Fruit fly (Drosophila melanogaster) whole organism, embryonic: ENCODE data around the gene CG32488.
A peak's percentile ranks its signal among the peaks of the same experiment; 100 is the strongest.

Source experiments
- CG10543 ChIP-seq: fragments of 200-800 bp; sonication (Bioruptor generic); optimal IDR thresholded peaks from 3 replicates; lab custom pipeline; 2017; ENCODE audit warnings: missing biosample characterization, mild to moderate bottlenecking, missing genetic modification characterization, moderate library complexity
- CG11504 ChIP-seq: fragments of 200-800 bp; sonication (Bioruptor generic); optimal IDR thresholded peaks from 3 replicates; lab custom pipeline; 2019; ENCODE audit warnings: missing biosample characterization, mild to moderate bottlenecking, missing genetic modification characterization, moderate library complexity
- CG12659 ChIP-seq: fragments of 200-800 bp; sonication (Bioruptor generic); optimal IDR thresholded peaks from 3 replicates; lab custom pipeline; 2017; ENCODE audit warnings: mild to moderate bottlenecking, missing biosample characterization, missing genetic modification reagents, missing genetic modification characterization
- CG13287 ChIP-seq: fragments of 200-800 bp; sonication (Bioruptor generic); IDR thresholded peaks from 2 replicates; pipeline ENCODE4 v1.3.6; 2022; ENCODE audit warnings: missing biosample characterization, missing genetic modification characterization; ENCODE audit not compliant: partially characterized antibody
- CG15479 ChIP-seq: fragments of 200-800 bp; sonication (Bioruptor generic); optimal IDR thresholded peaks from 3 replicates; lab custom pipeline; 2019; ENCODE audit warnings: missing biosample characterization, mild to moderate bottlenecking, missing genetic modification characterization, moderate library complexity
- CG17829 ChIP-seq: fragments of 200-800 bp; optimal IDR thresholded peaks from 2 replicates; lab custom pipeline; 2019; ENCODE audit warnings: missing biosample characterization, mild to moderate bottlenecking, missing genetic modification characterization, moderate library complexity
- CG18599 ChIP-seq: fragments of 200-800 bp; sonication (Bioruptor generic); optimal IDR thresholded peaks from 3 replicates; lab custom pipeline; 2017; ENCODE audit warnings: missing biosample characterization, missing genetic modification characterization, mild to moderate bottlenecking, moderate library complexity, missing genetic modification reagents
- CG18764 ChIP-seq: fragments of 200-800 bp; sonication (Bioruptor generic); optimal IDR thresholded peaks from 3 replicates; lab custom pipeline; 2016; ENCODE audit warnings: missing biosample characterization, missing genetic modification characterization
- CG2120 ChIP-seq: fragments of 200-800 bp; sonication (Bioruptor generic); optimal IDR thresholded peaks from 3 replicates; lab custom pipeline; 2016; ENCODE audit warnings: missing biosample characterization, missing genetic modification characterization
- CG3726 ChIP-seq: fragments of 200-800 bp; sonication (Bioruptor generic); IDR thresholded peaks from 3 replicates; pipeline ENCODE4, ENCODE4 v1.3.6; 2022; ENCODE audit warnings: missing biosample characterization, missing genetic modification characterization
- CG3838 ChIP-seq: fragments of 200-800 bp; sonication (Bioruptor generic); optimal IDR thresholded peaks from 3 replicates; lab custom pipeline; 2016; ENCODE audit warnings: missing biosample characterization, missing genetic modification characterization
- CG7271 ChIP-seq: fragments of 200-800 bp; sonication (Bioruptor generic); optimal IDR thresholded peaks from 2 replicates; lab custom pipeline; 2018; ENCODE audit warnings: missing biosample characterization, mild to moderate bottlenecking, missing genetic modification characterization, moderate library complexity
- CG7357 ChIP-seq: fragments of 200-800 bp; sonication (Bioruptor generic); IDR thresholded peaks from 3 replicates; pipeline ENCODE4 v1.3.6; 2022; ENCODE audit warnings: missing biosample characterization, missing genetic modification characterization
- CG8089 ChIP-seq: fragments of 200-800 bp; sonication (Bioruptor generic); optimal IDR thresholded peaks from 3 replicates; lab custom pipeline; 2016; ENCODE audit warnings: missing biosample characterization, missing genetic modification characterization
- CG8281 ChIP-seq: fragments of 200-800 bp; sonication (Bioruptor generic); optimal IDR thresholded peaks from 2 replicates; lab custom pipeline; 2018; ENCODE audit warnings: missing biosample characterization, mild to moderate bottlenecking, missing genetic modification characterization, moderate library complexity
- CG8924 ChIP-seq: fragments of 200-800 bp; optimal IDR thresholded peaks from 3 replicates; lab custom pipeline; 2019; ENCODE audit warnings: missing biosample characterization, mild to moderate bottlenecking, missing genetic modification characterization, moderate library complexity
- CG9817 ChIP-seq: fragments of 200-800 bp; sonication (Bioruptor generic); optimal IDR thresholded peaks from 2 replicates; lab custom pipeline; 2018; ENCODE audit warnings: missing biosample characterization, mild to moderate bottlenecking, missing genetic modification characterization, moderate library complexity
- Deaf1 ChIP-seq: fragments of 200-800 bp; optimal IDR thresholded peaks from 3 replicates; lab custom pipeline; 2019; ENCODE audit warnings: missing biosample characterization, mild to moderate bottlenecking, missing genetic modification characterization, moderate library complexity
- Dip3 ChIP-seq: fragments of 200-800 bp; sonication (Bioruptor generic); optimal IDR thresholded peaks from 3 replicates; lab custom pipeline; 2016; ENCODE audit warnings: missing biosample characterization, missing genetic modification characterization
- Doc2 ChIP-seq: fragments of 200-800 bp; sonication (Bioruptor generic); IDR thresholded peaks from 2 replicates; pipeline ENCODE4 v1.3.6; 2022; ENCODE audit warnings: missing biosample characterization, missing genetic modification characterization
- ERR ChIP-seq: fragments of 200-800 bp; sonication (Bioruptor generic); optimal IDR thresholded peaks from 2 replicates; lab custom pipeline; 2016; ENCODE audit warnings: missing biosample characterization, missing genetic modification characterization
- Elba2 ChIP-seq: fragments of 200-800 bp; sonication (Bioruptor generic); optimal IDR thresholded peaks from 3 replicates; lab custom pipeline; 2016; ENCODE audit warnings: missing biosample characterization, missing genetic modification characterization
- HmgD ChIP-seq: fragments of 200-800 bp; sonication (Bioruptor generic); optimal IDR thresholded peaks from 3 replicates; lab custom pipeline; 2016; ENCODE audit warnings: missing biosample characterization, missing genetic modification characterization
- Jarid2 ChIP-seq: fragments of 200-800 bp; sonication (Bioruptor generic); optimal IDR thresholded peaks from 3 replicates; lab custom pipeline; 2017; ENCODE audit warnings: mild to moderate bottlenecking, missing biosample characterization, missing genetic modification reagents, missing genetic modification characterization
- MESR4 ChIP-seq: fragments of 200-800 bp; sonication (Bioruptor generic); optimal IDR thresholded peaks from 2 replicates; lab custom pipeline; 2018; ENCODE audit warnings: missing biosample characterization, mild to moderate bottlenecking, missing genetic modification characterization, moderate library complexity
- Meics ChIP-seq: fragments of 200-800 bp; sonication (Bioruptor generic); optimal IDR thresholded peaks from 2 replicates; lab custom pipeline; 2017; ENCODE audit warnings: missing biosample characterization, mild to moderate bottlenecking, missing genetic modification characterization
- Mrtf ChIP-seq: fragments of 200-800 bp; sonication (Bioruptor generic); IDR thresholded peaks from 3 replicates; pipeline ENCODE4 v1.3.6; 2022; ENCODE audit warnings: missing biosample characterization, missing genetic modification characterization
- Myb ChIP-seq: fragments of 200-800 bp; sonication (Bioruptor generic); optimal IDR thresholded peaks from 2 replicates; lab custom pipeline; 2016; ENCODE audit warnings: missing biosample characterization, missing genetic modification characterization
- Sry-δ ChIP-seq: fragments of 200-800 bp; sonication (Bioruptor generic); optimal IDR thresholded peaks from 2 replicates; lab custom pipeline; 2016; ENCODE audit warnings: missing biosample characterization, missing genetic modification characterization
- ase ChIP-seq: fragments of 200-800 bp; sonication (Bioruptor generic); IDR thresholded peaks from 3 replicates; pipeline ENCODE4 v1.3.6; 2022; ENCODE audit warnings: missing biosample characterization, missing genetic modification characterization
- bab2 ChIP-seq: fragments of 200-800 bp; sonication (Bioruptor generic); optimal IDR thresholded peaks from 2 replicates; lab custom pipeline; 2016; ENCODE audit warnings: missing biosample characterization, missing genetic modification characterization
- br ChIP-seq: fragments of >200 bp; optimal IDR thresholded peaks from 2 replicates; lab custom pipeline; 2017
- caup ChIP-seq: fragments of 200-800 bp; sonication (Bioruptor generic); optimal IDR thresholded peaks from 3 replicates; lab custom pipeline; 2017; ENCODE audit warnings: missing biosample characterization, mild to moderate bottlenecking, missing genetic modification characterization, moderate library complexity; ENCODE audit not compliant: severe bottlenecking
- chn ChIP-seq: fragments of 200-800 bp; sonication (Bioruptor generic); optimal IDR thresholded peaks from 2 replicates; lab custom pipeline; 2016; ENCODE audit warnings: missing biosample characterization, missing genetic modification characterization
- crp ChIP-seq, 2 experiments: fragments of 200-800 bp; sonication (Bioruptor generic); optimal IDR thresholded peaks; 2 replicates in 1 of 2; 3 replicates in 1 of 2; lab custom pipeline; 2017; ENCODE audit warnings: missing biosample characterization in 2 of 2, missing genetic modification characterization in 2 of 2, mild to moderate bottlenecking in 1 of 2, moderate library complexity in 1 of 2
- dm ChIP-seq: fragments of 200-800 bp; sonication (Bioruptor generic); optimal IDR thresholded peaks from 3 replicates; lab custom pipeline; 2016; ENCODE audit warnings: missing biosample characterization, missing genetic modification characterization
- dmrt99B ChIP-seq: fragments of 200-800 bp; sonication (Bioruptor generic); optimal IDR thresholded peaks from 2 replicates; lab custom pipeline; 2018; ENCODE audit warnings: missing biosample characterization, mild to moderate bottlenecking, missing genetic modification characterization, moderate library complexity
- eyg ChIP-seq: fragments of 200-800 bp; sonication (Bioruptor generic); optimal IDR thresholded peaks from 3 replicates; lab custom pipeline; 2016; ENCODE audit warnings: missing biosample characterization, missing genetic modification characterization
- hb ChIP-seq: fragments of 200-800 bp; sonication (Bioruptor generic); IDR thresholded peaks from 3 replicates; pipeline ENCODE4 v1.3.6; 2022; ENCODE audit warnings: missing biosample characterization, missing genetic modification characterization; ENCODE audit not compliant: partially characterized antibody
- hkb ChIP-seq, 2 experiments: fragments of 200-800 bp in 1 of 2; fragments of >200 bp in 1 of 2; sonication (Bioruptor generic) in 1 of 2; IDR thresholded peaks in 1 of 2; optimal IDR thresholded peaks in 1 of 2; 2 replicates each; pipeline versions ENCODE4 v1.3.6 to Lab custom; 2017 to 2022; ENCODE audit warnings: missing biosample characterization in 1 of 2, missing genetic modification characterization in 1 of 2
- nau ChIP-seq: fragments of 200-800 bp; sonication (Bioruptor generic); optimal IDR thresholded peaks from 3 replicates; lab custom pipeline; 2017; ENCODE audit warnings: missing biosample characterization, mild to moderate bottlenecking, missing genetic modification characterization, missing genetic modification reagents
- sd ChIP-seq: fragments of 200-800 bp; sonication (Bioruptor generic); optimal IDR thresholded peaks from 3 replicates; lab custom pipeline; 2018; ENCODE audit warnings: missing biosample characterization, mild to moderate bottlenecking, missing genetic modification characterization, moderate library complexity
- sob ChIP-seq: fragments of 200-800 bp; sonication (Bioruptor generic); IDR thresholded peaks from 2 replicates; pipeline ENCODE4 v1.3.6; 2022; ENCODE audit warnings: missing biosample characterization, missing genetic modification characterization
- stwl ChIP-seq: fragments of 200-800 bp; sonication (Bioruptor generic); optimal IDR thresholded peaks from 3 replicates; lab custom pipeline; 2018; ENCODE audit warnings: missing biosample characterization, mild to moderate bottlenecking, missing genetic modification characterization, moderate library complexity
- tx ChIP-seq: fragments of 200-800 bp; sonication (Bioruptor generic); optimal IDR thresholded peaks from 2 replicates; lab custom pipeline; 2016; ENCODE audit warnings: missing biosample characterization, missing genetic modification characterization
- vnd ChIP-seq: fragments of 200-800 bp; sonication (Bioruptor generic); IDR thresholded peaks from 3 replicates; pipeline ENCODE4 v1.3.6; 2022; ENCODE audit warnings: missing biosample characterization, missing genetic modification characterization; ENCODE audit not compliant: partially characterized antibody
- yki ChIP-seq: fragments of >200 bp; optimal IDR thresholded peaks from 3 replicates; lab custom pipeline; 2018
- zfh1 ChIP-seq: fragments of 200-800 bp; sonication (Bioruptor generic); IDR thresholded peaks from 3 replicates; pipeline ENCODE4 v1.3.6; 2022; ENCODE audit warnings: missing biosample characterization, missing genetic modification characterization

The CG32488 gene

DNA sequence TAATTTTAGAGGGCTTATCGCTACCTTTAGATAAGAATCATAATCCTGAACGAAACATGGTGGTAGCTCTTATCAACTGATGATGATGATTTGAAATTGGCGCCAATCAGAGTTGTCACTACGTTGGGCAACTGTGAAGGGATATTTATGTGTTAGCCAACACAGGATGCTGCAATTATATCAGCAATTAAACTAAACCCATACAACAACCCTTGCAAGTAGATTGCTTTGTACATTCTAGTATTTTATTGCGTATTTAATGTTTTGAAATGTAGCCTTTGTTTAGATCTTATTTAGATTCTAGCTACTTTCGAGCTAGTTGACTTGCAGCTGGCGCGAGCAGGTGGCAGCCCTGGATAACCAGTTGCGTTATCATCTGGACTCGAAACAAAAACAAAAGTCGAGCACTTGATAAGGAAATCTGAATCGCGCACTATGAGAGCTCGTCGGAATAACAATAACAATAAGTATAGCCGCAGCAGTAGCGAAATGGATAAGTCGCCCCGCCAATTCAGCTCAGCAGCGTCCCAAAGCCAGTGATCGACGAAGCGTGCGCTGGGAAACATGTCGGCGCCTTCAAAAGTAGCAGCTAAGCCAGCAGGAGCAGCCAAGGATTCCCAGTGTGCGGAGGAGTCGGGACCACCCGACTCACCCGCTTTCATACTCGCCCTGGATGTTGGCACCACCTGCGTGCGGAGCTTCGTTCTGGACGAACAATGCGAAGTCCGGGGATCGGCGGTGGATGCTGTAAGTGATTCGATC is 36.4 kb upstream of the CG32488 start, which contains the start of gene CG1271 (continued):
- TF ChIP-seq Myb (peak; percentile 58), Jarid2 (GFP tag; lab: Kevin White, UChicago) (no peak), Doc2 (GFP tag; lab: Robert Waterston, UW) (no peak), CG2120 (GFP tag; lab: Kevin White, UChicago) (peak; percentile 83), nau (GFP tag; lab: Kevin White, UChicago) (peak; percentile 71), br (lab: Kevin White, UChicago) (no peak), stwl (tag; lab: Kevin White, UChicago) (peak; percentile 88), bab2 (GFP tag; lab: Kevin White, UChicago) (peak; percentile 72), CG11504 (tag; lab: Kevin White, UChicago) (no peak), CG12659 (peak; percentile 56), hb (GFP tag; lab: Robert Waterston, UW) (no peak), hkb (optimal IDR thresholded peaks at IDR 0.05; lab: Kevin White, UChicago) (peak; percentile 84), hkb (GFP tag; IDR thresholded peaks at IDR 0.05; lab: Robert Waterston, UW) (peak; percentile 59), CG17829 (peak; percentile 76), CG18599 (GFP tag; lab: Kevin White, UChicago) (peak; percentile 88), Elba2 (GFP tag; lab: Kevin White, UChicago) (no peak), Dip3 (GFP tag; lab: Kevin White, UChicago) (peak; percentile 67), caup (peak; percentile 67), sob (GFP tag; lab: Robert Waterston, UW) (peak; percentile 72), CG8089 (GFP tag; lab: Kevin White, UChicago) (peak; percentile 40), yki (no peak), sd (tag; lab: Kevin White, UChicago) (peak; percentile 19), Meics (GFP tag; lab: Kevin White, UChicago) (peak; percentile 75), zfh1 (GFP tag; lab: Robert Waterston, UW) (peak; percentile 70), Mrtf (GFP tag; lab: Robert Waterston, UW) (peak; percentile 55; the same call in 2 of the 3 replicates), CG7357 (GFP tag; lab: Robert Waterston, UW) (0 out of 3 replicates have a peak, but pooled peaks have one; percentile 6), eyg (GFP tag; lab: Kevin White, UChicago) (peak; percentile 25), CG18764 (GFP tag; lab: Kevin White, UChicago) (peak; percentile 51), CG8281 (tag; lab: Kevin White, UChicago) (peak; percentile 23), chn (GFP tag; lab: Kevin White, UChicago) (peak; percentile 53), MESR4 (GFP tag; lab: Kevin White, UChicago) (no peak), CG8924 (tag; lab: Kevin White, UChicago) (peak; percentile 61), CG7271 (tag; lab: Kevin White, UChicago) (no peak), CG9817 (tag; lab: Kevin White, UChicago) (peak; percentile 45), tx (peak; percentile 58), CG3726 (GFP tag; lab: Robert Waterston, UW) (no peak), ERR (GFP tag; lab: Kevin White, UChicago) (peak; percentile 51), CG10543 (GFP tag; lab: Kevin White, UChicago) (peak; percentile 81), Deaf1 (tag; lab: Kevin White, UChicago) (peak; percentile 55), Sry-δ (GFP tag; lab: Kevin White, UChicago) (peak; percentile 72), dm (peak; percentile 18), HmgD (peak; percentile 17), dmrt99B (tag; lab: Kevin White, UChicago) (peak; percentile 58), ase (GFP tag; lab: Robert Waterston, UW) (peak; percentile 56; the same call in 2 of the 3 replicates), vnd (GFP tag; lab: Robert Waterston, UW) (0 out of 3 replicates have a peak, but pooled peaks have one; percentile 30), CG15479 (GFP tag; lab: Kevin White, UChicago) (peak; percentile 74), CG13287 (GFP tag; lab: Robert Waterston, UW) (peak; percentile 51; the same call in 1 of the 2 replicates), CG3838 (GFP tag; lab: Kevin White, UChicago) (no peak), crp (GFP tag; optimal IDR thresholded peaks at IDR 0.05; lab: Kevin White, UChicago) (peak in 1 of 2 experiments; percentile 74)
